Fruit fly (Drosophila melanogaster) whole organism, wandering third instar larva: ENCODE results near the gene blot.

Experiments used
- Abd-B ChIP-seq: fragments of >200 bp; optimal IDR thresholded peaks from 2 replicates; lab custom pipeline; 2017; ENCODE audit warnings: missing biosample characterization, missing genetic modification characterization
- CG32264 ChIP-seq: fragments of 200-800 bp; sonication (Bioruptor generic); optimal IDR thresholded peaks from 2 replicates; lab custom pipeline; 2016; ENCODE audit warnings: missing biosample characterization, missing genetic modification characterization
- CG9705 ChIP-seq: fragments of 200-800 bp; sonication (Bioruptor generic); optimal IDR thresholded peaks from 2 replicates; lab custom pipeline; 2018; ENCODE audit warnings: missing biosample characterization, mild to moderate bottlenecking, missing genetic modification characterization
- Dfd ChIP-seq: fragments of >200 bp; optimal IDR thresholded peaks from 2 replicates; lab custom pipeline; 2017; ENCODE audit warnings: missing biosample characterization, missing genetic modification characterization
- Dif ChIP-seq: fragments of 200-275, 200-300 bp; sonication (Bioruptor generic); optimal IDR thresholded peaks from 2 replicates; lab custom pipeline; 2018; ENCODE audit warnings: missing biosample characterization, missing genetic modification characterization; ENCODE audit not compliant: partially characterized antibody
- GATAd ChIP-seq: sonication (Bioruptor generic); optimal IDR thresholded peaks from 2 replicates; lab custom pipeline; 2016; ENCODE audit warnings: missing biosample characterization, missing genetic modification characterization
- Hnf4 ChIP-seq: fragments of 200-800 bp; sonication (Bioruptor generic); optimal IDR thresholded peaks from 2 replicates; lab custom pipeline; 2016; ENCODE audit warnings: missing biosample characterization, mild to moderate bottlenecking, missing genetic modification characterization
- Hr83 ChIP-seq: fragments of 200-300 bp; sonication (Bioruptor generic); optimal IDR thresholded peaks from 2 replicates; lab custom pipeline; 2016; ENCODE audit warnings: missing biosample characterization, mild to moderate bottlenecking, missing genetic modification characterization, moderate library complexity; ENCODE audit not compliant: poor library complexity, severe bottlenecking
- Jra ChIP-seq: sonication (Bioruptor generic); optimal IDR thresholded peaks from 2 replicates; lab custom pipeline; 2016; ENCODE audit warnings: missing biosample characterization, missing genetic modification characterization
- Mio ChIP-seq: sonication (Bioruptor generic); optimal IDR thresholded peaks from 2 replicates; lab custom pipeline; 2016; ENCODE audit warnings: missing biosample characterization, missing genetic modification characterization
- Myc ChIP-seq: fragments of >200 bp; optimal IDR thresholded peaks from 2 replicates; lab custom pipeline; 2017
- N ChIP-seq: fragments of >200 bp; optimal IDR thresholded peaks from 2 replicates; lab custom pipeline; 2018; ENCODE audit warnings: missing biosample characterization, missing external identifiers, missing genetic modification characterization
- OdsH ChIP-seq: fragments of 200-800 bp; sonication (Bioruptor generic); optimal IDR thresholded peaks from 2 replicates; lab custom pipeline; 2016; ENCODE audit warnings: missing biosample characterization, mild to moderate bottlenecking, missing genetic modification characterization
- Rel ChIP-seq, 2 experiments: fragments of 200-800 bp; sonication (Bioruptor generic) in 1 of 2; optimal IDR thresholded peaks; 2 replicates in 1 of 2; 3 replicates in 1 of 2; lab custom pipeline; 2016 to 2019; ENCODE audit warnings: mild to moderate bottlenecking in 2 of 2, missing biosample characterization in 2 of 2, missing genetic modification characterization in 2 of 2, moderate library complexity in 1 of 2
- Sp1 ChIP-seq: fragments of 200-800 bp; sonication (Bioruptor generic); optimal IDR thresholded peaks from 3 replicates; lab custom pipeline; 2019; ENCODE audit warnings: missing biosample characterization, mild to moderate bottlenecking, missing genetic modification characterization, moderate library complexity
- Vsx2 ChIP-seq: fragments of 200-300, 225-300 bp; sonication (Bioruptor generic); optimal IDR thresholded peaks from 2 replicates; lab custom pipeline; 2018; ENCODE audit warnings: missing biosample characterization, missing genetic modification characterization; ENCODE audit not compliant: partially characterized antibody
- br ChIP-seq: fragments of 200-800 bp; sonication (Bioruptor generic); optimal IDR thresholded peaks from 2 replicates; lab custom pipeline; 2016; ENCODE audit warnings: missing biosample characterization, missing genetic modification characterization
- brk ChIP-seq: fragments of 200-800 bp; sonication (Bioruptor generic); optimal IDR thresholded peaks from 2 replicates; lab custom pipeline; 2016; ENCODE audit warnings: missing biosample characterization, mild to moderate bottlenecking, missing genetic modification characterization
- dl ChIP-seq, 2 experiments: fragments of 175-275, 200-275 bp in 1 of 2; fragments of 200-275 bp in 1 of 2; sonication (Bioruptor generic); optimal IDR thresholded peaks; lab custom pipeline; 2018; ENCODE audit warnings: mild to moderate bottlenecking in 2 of 2, missing biosample characterization in 2 of 2, missing genetic modification characterization in 2 of 2, moderate library complexity in 2 of 2; ENCODE audit not compliant: partially characterized antibody in 2 of 2, insufficient read depth in 1 of 2
- dmrt93B ChIP-seq: fragments of 200-800 bp; sonication (Bioruptor generic); optimal IDR thresholded peaks from 2 replicates; lab custom pipeline; 2018; ENCODE audit warnings: missing biosample characterization, mild to moderate bottlenecking, missing genetic modification characterization
- ey ChIP-seq: fragments of 200-800 bp; sonication (Bioruptor generic); optimal IDR thresholded peaks from 2 replicates; lab custom pipeline; 2016; ENCODE audit warnings: missing biosample characterization, missing genetic modification characterization
- foxo ChIP-seq, 2 experiments: fragments of 200-800 bp; sonication (Bioruptor generic); optimal IDR thresholded peaks; 2 replicates in 1 of 2; 3 replicates in 1 of 2; lab custom pipeline; 2016 to 2017; ENCODE audit warnings: missing biosample characterization in 2 of 2, missing genetic modification characterization in 2 of 2
- jim ChIP-seq: fragments of 175-275, 200-325 bp; sonication (Bioruptor generic); optimal IDR thresholded peaks from 2 replicates; lab custom pipeline; 2016; ENCODE audit warnings: missing biosample characterization, mild to moderate bottlenecking, missing genetic modification characterization
- pan ChIP-seq: fragments of >200 bp; optimal IDR thresholded peaks from 2 replicates; lab custom pipeline; 2017
- psq ChIP-seq: fragments of 200-800 bp; sonication (Bioruptor generic); optimal IDR thresholded peaks from 3 replicates; lab custom pipeline; 2017; ENCODE audit warnings: missing biosample characterization, mild to moderate bottlenecking, missing genetic modification characterization, moderate library complexity
- rgr ChIP-seq: fragments of 200-800 bp; sonication (Bioruptor generic); optimal IDR thresholded peaks from 3 replicates; lab custom pipeline; 2016; ENCODE audit warnings: missing biosample characterization, mild to moderate bottlenecking, missing genetic modification characterization
- sage ChIP-seq: fragments of 200-800 bp; sonication (Bioruptor generic); optimal IDR thresholded peaks from 2 replicates; lab custom pipeline; 2016; ENCODE audit warnings: missing biosample characterization, mild to moderate bottlenecking, missing genetic modification characterization
- sv ChIP-seq: fragments of 200-800 bp; sonication (Bioruptor generic); optimal IDR thresholded peaks from 3 replicates; lab custom pipeline; 2016; ENCODE audit warnings: missing biosample characterization, missing genetic modification characterization
- tai ChIP-seq: sonication (Bioruptor generic); optimal IDR thresholded peaks from 2 replicates; lab custom pipeline; 2016; ENCODE audit warnings: missing biosample characterization, missing genetic modification characterization
- usp ChIP-seq: fragments of >200 bp; optimal IDR thresholded peaks from 2 replicates; lab custom pipeline; 2017; ENCODE audit warnings: missing biosample characterization, missing genetic modification characterization

blot gene

dm6 chr3L:17421319-17421718, at the start of gene blot:
blot (minus strand) TSS chr3L:17421514.
- TF ChIP-seq Rel (GFP tag; optimal IDR thresholded peaks at IDR 0.05; lab: Kevin White, UChicago) = peak; percentile 6
- no peak for TF ChIP-seq Rel (tag; optimal IDR thresholded peaks at IDR 0.05; lab: Kevin White, UChicago)
- no peak for TF ChIP-seq Jra
- TF ChIP-seq Hr83 (GFP tag; lab: Kevin White, UChicago) = peak; percentile 57
- TF ChIP-seq dl (GFP tag; optimal IDR thresholded peaks at IDR 0.05; lab: Kevin White, UChicago; ENCODE audit: insufficient read depth in 1 of 2, partially characterized antibody in 2 of 2) = peak; percentile 93 to 94
- peak; percentile 12 for TF ChIP-seq Sp1
- no peak for TF ChIP-seq N (GFP tag; lab: Kevin White, UChicago)
- peak; percentile 70 for TF ChIP-seq Vsx2
- peak; percentile 15 for TF ChIP-seq rgr
- peak; percentile 96 for TF ChIP-seq Dif (GFP tag; lab: Kevin White, UChicago)
- TF ChIP-seq, all 38 proteins: peak for 7

- TF ChIP-seq Dfd (GFP tag; lab: Kevin White, UChicago) (no peak), Vsx2 (no peak), Mio (GFP tag; lab: Kevin White, UChicago) (no peak), Dif (GFP tag; lab: Kevin White, UChicago) (no peak), CG9705 (GFP tag; lab: Kevin White, UChicago) (no peak), dl (GFP tag; optimal IDR thresholded peaks at IDR 0.05; lab: Kevin White, UChicago; ENCODE audit: insufficient read depth in 1 of 2, partially characterized antibody in 2 of 2) (no peak), Sp1 (no peak), N (GFP tag; lab: Kevin White, UChicago) (no peak), psq (GFP tag; lab: Kevin White, UChicago) (no peak), Jra (no peak), OdsH (GFP tag; lab: Kevin White, UChicago) (no peak), brk (GFP tag; lab: Kevin White, UChicago) (no peak), dmrt93B (no peak), pan (lab: Kevin White, UChicago) (no peak)
These were observed 48.8 kb upstream of the blot start, which contains the start of gene SecCl for dm6 chr3L:17470110-17470509. SecCl (plus strand) TSS chr3L:17470127.

dm6 chr3L:17465804-17466203, 44.5 kb upstream of the blot start, which contains the start of gene QIL1:
QIL1 (plus strand) TSS chr3L:17465945.
- no peak for TF ChIP-seq GATAd (GFP tag; lab: Kevin White, UChicago)
- TF ChIP-seq, all 38 proteins: peak for 0

- no peak for TF ChIP-seq ey (GFP tag; lab: Kevin White, UChicago)
- no peak for TF ChIP-seq sage (GFP tag; lab: Kevin White, UChicago)
- TF ChIP-seq OdsH (GFP tag; lab: Kevin White, UChicago) = no peak
- TF ChIP-seq br (GFP tag; lab: Kevin White, UChicago) = no peak
- TF ChIP-seq tai = no peak
- no peak for TF ChIP-seq pan (lab: Kevin White, UChicago)
- no peak for TF ChIP-seq N (GFP tag; lab: Kevin White, UChicago)
- TF ChIP-seq sv (GFP tag; lab: Kevin White, UChicago) = no peak
- no peak for TF ChIP-seq Abd-B
- no peak for TF ChIP-seq usp (GFP tag; lab: Kevin White, UChicago)
These were observed 41.2 kb upstream of the blot start for dm6 chr3L:17462474-17462873.

dm6 chr3L:17461369-17462012, 40.2 kb upstream of the blot start:
- TF ChIP-seq rgr (no peak), N (GFP tag; lab: Kevin White, UChicago) (no peak), br (GFP tag; lab: Kevin White, UChicago) (no peak), Sp1 (no peak), psq (GFP tag; lab: Kevin White, UChicago) (no peak)

dm6 chr3L:17458856-17459518, 37.7 kb upstream of the blot start:
- TF ChIP-seq Hnf4 (GFP tag; lab: Kevin White, UChicago) (no peak), OdsH (GFP tag; lab: Kevin White, UChicago) (no peak), foxo (GFP tag; optimal IDR thresholded peaks at IDR 0.05; lab: Kevin White, UChicago) (no peak), GATAd (GFP tag; lab: Kevin White, UChicago) (no peak), psq (GFP tag; lab: Kevin White, UChicago) (no peak), jim (GFP tag; lab: Kevin White, UChicago) (no peak), rgr (no peak), CG32264 (GFP tag; lab: Kevin White, UChicago) (no peak), Myc (no peak), tai (no peak), Dif (GFP tag; lab: Kevin White, UChicago) (no peak), Dfd (GFP tag; lab: Kevin White, UChicago) (no peak), ey (GFP tag; lab: Kevin White, UChicago) (no peak), usp (GFP tag; lab: Kevin White, UChicago) (no peak), sage (GFP tag; lab: Kevin White, UChicago) (no peak)
